Worm (Caenorhabditis elegans): Measurements from ENCODE around the gene srsx-19.

srsx-19 gene

DNA sequence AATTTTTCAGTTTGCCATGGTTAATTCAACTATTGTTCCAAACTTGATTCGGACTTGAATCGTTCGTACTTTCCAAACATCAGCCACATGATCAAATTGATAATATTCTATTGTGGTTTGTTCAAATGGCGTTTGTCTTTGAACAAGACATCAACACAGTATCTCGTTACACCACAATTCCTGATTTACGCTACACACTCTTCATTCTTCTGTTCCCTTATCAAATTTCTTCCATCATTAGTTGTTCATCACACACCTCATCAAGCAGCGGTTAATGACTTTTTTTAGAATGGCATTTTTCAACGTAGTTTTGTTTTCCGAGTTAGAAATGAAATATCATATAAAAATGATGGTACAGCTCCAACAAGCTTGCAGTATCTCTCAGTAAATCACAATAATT lies 9.2 kb upstream of the srsx-19 start:
- TF ChIP-seq nhr-80 (tag; optimal IDR thresholded peaks at IDR 0.05) (peak; percentile 85), die-1 (tag; optimal IDR thresholded peaks at IDR 0.05) (no peak), snpc-4 (GFP tag; optimal IDR thresholded peaks at IDR 0.05) (no peak), snpc-4 (tag; optimal IDR thresholded peaks at IDR 0.05) (no peak), ceh-58 (GFP tag; IDR thresholded peaks at IDR 0.05) (no peak)

DNA sequence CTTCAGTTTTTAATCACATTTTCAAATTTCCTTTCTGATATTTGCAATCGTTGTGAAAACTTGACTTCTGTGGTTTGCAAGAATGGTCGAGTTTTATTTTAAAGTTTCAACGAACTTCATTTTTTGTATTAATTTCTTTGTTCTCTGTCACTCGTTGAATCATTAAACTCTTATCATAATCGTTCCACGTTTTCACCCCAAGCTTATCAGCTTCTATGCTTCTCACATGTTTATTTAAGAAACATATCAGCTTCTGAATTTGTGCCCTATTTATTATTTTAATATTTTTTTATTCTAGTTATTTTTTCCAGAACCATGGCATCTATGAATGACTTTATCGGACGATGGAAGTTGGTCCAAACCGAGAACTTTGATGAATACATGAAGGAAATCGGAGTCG lies 8.2 kb upstream of the srsx-19 start, which contains the start of gene lbp-7:
Gene lbp-7 (plus strand): TSS at position 312 of the 400 bp plus-strand sequence.
- TF ChIP-seq die-1 (tag; optimal IDR thresholded peaks at IDR 0.05) (no peak), nhr-80 (tag; optimal IDR thresholded peaks at IDR 0.05) (peak; percentile 61), fkh-3 (tag; optimal IDR thresholded peaks at IDR 0.05) (no peak), cebp-2 (GFP tag; IDR thresholded peaks at IDR 0.05) (no peak), F10E7.11 (tag; optimal IDR thresholded peaks at IDR 0.05) (no peak)

DNA sequence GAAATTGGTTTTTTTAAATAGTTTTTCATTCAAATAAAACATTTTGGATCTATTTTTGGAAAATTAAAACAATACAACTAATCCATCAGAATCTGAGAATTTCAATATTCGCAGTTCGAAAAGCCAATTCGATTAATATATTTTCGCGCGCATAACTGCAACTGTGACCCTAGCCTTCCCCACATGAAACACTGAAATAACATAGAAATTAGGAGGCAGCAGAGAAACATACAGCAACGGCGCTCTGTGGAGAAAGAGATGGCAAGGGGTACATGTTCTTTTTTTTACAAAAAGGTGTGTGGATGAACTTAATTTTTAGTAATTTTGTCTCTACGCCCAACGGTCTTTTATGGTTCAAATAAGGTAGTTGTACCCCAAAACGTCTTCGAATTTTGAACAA lies 7.3 kb upstream of the srsx-19 start:
- TF ChIP-seq ceh-58 (GFP tag; IDR thresholded peaks at IDR 0.05) (no peak), B0035.1 (tag; optimal IDR thresholded peaks at IDR 0.05) (no peak), hlh-26 (GFP tag; conservative IDR thresholded peaks at IDR 0.05) (no peak), rpc-1 (optimal IDR thresholded peaks at IDR 0.05) (no peak), rpc-1 (tag; optimal IDR thresholded peaks at IDR 0.05) (no peak), repo-1 (tag; optimal IDR thresholded peaks at IDR 0.05) (no peak), mcd-1 (GFP tag; IDR thresholded peaks at IDR 0.05) (0 out of 2 replicates have a peak, but pooled peaks have one; percentile 8), hmg-1.2 (GFP tag; IDR thresholded peaks at IDR 0.05) (peak; percentile 71; the same call in 1 of the 2 replicates), bed-2 (GFP tag; IDR thresholded peaks at IDR 0.05) (no peak), madf-6 (GFP tag; IDR thresholded peaks at IDR 0.05) (no peak), fkh-3 (tag; optimal IDR thresholded peaks at IDR 0.05) (no peak), die-1 (tag; optimal IDR thresholded peaks at IDR 0.05) (no peak), K11D2.4 (GFP tag; IDR thresholded peaks at IDR 0.05) (no peak)

DNA sequence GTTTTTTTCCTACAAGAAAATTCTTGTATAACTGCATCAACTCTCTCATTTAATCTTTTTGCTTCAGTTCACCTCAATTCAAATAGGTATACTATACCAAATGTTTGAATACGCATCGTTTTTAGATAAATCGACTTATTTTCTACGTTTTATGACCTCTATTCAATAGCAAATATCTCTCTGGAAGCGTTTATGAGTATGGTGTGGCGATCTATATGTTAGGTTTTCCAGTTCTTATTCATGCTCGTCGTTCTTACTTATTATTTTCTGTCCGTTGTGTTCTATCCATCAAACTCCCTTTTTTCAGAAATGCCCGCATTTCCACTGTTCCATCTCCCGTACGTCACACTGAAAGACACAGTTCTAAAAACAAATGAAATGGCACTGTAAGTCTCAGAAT lies 6.9 kb upstream of the srsx-19 start, which contains the start of gene T22G5.3:
Gene T22G5.3 (plus strand): TSS at position 301 of the 400 bp plus-strand sequence.
- TF ChIP-seq chd-7 (tag; optimal IDR thresholded peaks at IDR 0.05): no peak
- no peak for TF ChIP-seq nhr-27 (tag; optimal IDR thresholded peaks at IDR 0.05)
- TF ChIP-seq somi-1 (GFP tag; optimal IDR thresholded peaks at IDR 0.05): no peak
- no peak for TF ChIP-seq nfya-2 (GFP tag; IDR thresholded peaks at IDR 0.05)
- no peak for TF ChIP-seq F23B12.7 (tag; optimal IDR thresholded peaks at IDR 0.05; ENCODE audit: insufficient read depth)
- no peak for TF ChIP-seq tbx-9 (tag; optimal IDR thresholded peaks at IDR 0.05; ENCODE audit: borderline replicate concordance)
- no peak for TF ChIP-seq aptf-3 (GFP tag; IDR thresholded peaks at IDR 0.05)
- no peak for TF ChIP-seq madf-8 (GFP tag; conservative IDR thresholded peaks at IDR 0.05)
- no peak for TF ChIP-seq sptf-2 (GFP tag; optimal IDR thresholded peaks at IDR 0.05)
- TF ChIP-seq nhr-90 (tag; optimal IDR thresholded peaks at IDR 0.05): no peak
- no peak for TF ChIP-seq F39B2.1 (GFP tag; IDR thresholded peaks at IDR 0.05)

DNA sequence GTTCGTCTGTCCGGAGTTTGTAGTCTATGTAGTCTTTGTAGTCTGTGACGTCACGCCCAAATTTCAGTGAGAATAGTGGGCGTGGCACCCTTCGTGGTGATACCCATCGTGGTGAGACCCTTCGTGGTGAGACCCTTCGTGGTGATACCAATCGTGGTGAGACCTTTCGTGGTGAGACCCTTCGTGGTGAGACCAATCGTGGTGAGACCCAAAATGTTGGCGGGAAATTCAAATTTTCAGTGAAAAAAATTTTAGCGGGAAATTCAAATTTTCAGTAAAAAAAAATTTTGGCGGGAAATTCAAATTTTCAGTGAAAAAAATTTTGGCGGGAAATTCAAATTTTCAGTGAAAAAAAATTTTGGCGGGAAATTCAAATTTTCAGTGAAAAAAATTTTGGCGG lies 5.3 kb upstream of the srsx-19 start:
- peak; percentile 24; the same call in 1 of the 2 replicates for TF ChIP-seq D2030.7 (GFP tag; IDR thresholded peaks at IDR 0.05)
- peak; percentile 73 for TF ChIP-seq F33H1.4 (GFP tag; IDR thresholded peaks at IDR 0.05)

DNA sequence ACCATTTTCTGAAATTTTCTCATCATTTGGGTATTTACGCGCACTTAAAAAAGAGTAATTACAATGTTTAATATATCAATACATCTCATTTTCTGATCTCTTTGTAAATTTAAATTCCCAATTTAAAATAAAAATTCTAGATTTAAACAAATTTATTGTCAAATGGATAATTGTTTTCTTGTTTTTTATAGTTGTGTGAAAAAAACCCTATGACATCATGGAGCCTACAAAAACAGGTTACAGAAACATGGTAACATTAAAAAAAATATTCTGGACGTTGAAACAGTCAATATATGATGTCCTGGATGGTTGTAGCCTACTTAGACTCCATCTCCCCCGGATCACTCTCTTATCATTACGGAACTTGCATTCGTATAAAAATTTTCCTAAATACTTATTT lies 2.1 kb downstream of the srsx-19 start, which contains the start of gene spp-12:
Gene spp-12 (plus strand): TSS at position 301 of the 400 bp plus-strand sequence.
- TF ChIP-seq Y79H2A.3 (GFP tag; conservative IDR thresholded peaks at IDR 0.05) (no peak), ceh-79 (tag; optimal IDR thresholded peaks at IDR 0.05) (no peak), unc-130 (GFP tag; optimal IDR thresholded peaks at IDR 0.05) (no peak), lsl-1 (GFP tag; optimal IDR thresholded peaks at IDR 0.05) (no peak), lsy-27 (tag; optimal IDR thresholded peaks at IDR 0.05; ENCODE audit: borderline replicate concordance, insufficient read depth) (no peak), Y53F4B.3 (GFP tag; IDR thresholded peaks at IDR 0.05) (no peak)
